Worm (Caenorhabditis elegans): ENCODE data around the gene oac-7.

oac-7 gene

ce11 chrV:16350775-16351378 lies 41.3 kb downstream of the oac-7 start:
- TF ChIP-seq nhr-77 (tag; optimal IDR thresholded peaks at IDR 0.05) (no peak), sma-9 (GFP tag; optimal IDR thresholded peaks at IDR 0.05) (peak; percentile 60), sma-9 (tag; optimal IDR thresholded peaks at IDR 0.05) (no peak), snpc-4 (tag; optimal IDR thresholded peaks at IDR 0.05) (peak; percentile 11), ZK546.5 (tag; optimal IDR thresholded peaks at IDR 0.05) (no peak), C34F6.9 (tag; optimal IDR thresholded peaks at IDR 0.05) (peak; percentile 63), egl-27 (tag; optimal IDR thresholded peaks at IDR 0.05) (no peak), lsy-2 (tag; optimal IDR thresholded peaks at IDR 0.05) (peak in 1 of 2 experiments; percentile 50), ceh-16 (tag; optimal IDR thresholded peaks at IDR 0.05) (no peak), nhr-129 (tag; optimal IDR thresholded peaks at IDR 0.05) (peak; percentile 72), mab-5 (tag; optimal IDR thresholded peaks at IDR 0.05) (no peak), R02D3.7 (tag; optimal IDR thresholded peaks at IDR 0.05) (no peak), peb-1 (tag; optimal IDR thresholded peaks at IDR 0.05) (no peak), gmeb-1 (tag; optimal IDR thresholded peaks at IDR 0.05) (peak; percentile 41), unc-55 (GFP tag; optimal IDR thresholded peaks at IDR 0.05) (peak; percentile 78), crh-2 (tag; optimal IDR thresholded peaks at IDR 0.05) (peak; percentile 29), mbf-1 (tag; optimal IDR thresholded peaks at IDR 0.05) (no peak), elt-1 (tag; optimal IDR thresholded peaks at IDR 0.05) (no peak), nhr-10 (tag; optimal IDR thresholded peaks at IDR 0.05) (no peak), mdl-1 (tag; optimal IDR thresholded peaks at IDR 0.05) (peak in 1 of 2 experiments; percentile 43), lin-13 (GFP tag; optimal IDR thresholded peaks at IDR 0.05) (peak; percentile 20), elt-3 (tag; optimal IDR thresholded peaks at IDR 0.05) (no peak), F13H6.1 (tag; optimal IDR thresholded peaks at IDR 0.05) (peak; percentile 71), Y55F3AM.14 (GFP tag; optimal IDR thresholded peaks at IDR 0.05) (peak; percentile 19), fos-1 (tag; optimal IDR thresholded peaks at IDR 0.05) (peak; percentile 52), nhr-237 (tag; optimal IDR thresholded peaks at IDR 0.05) (no peak), unc-62 (GFP tag; optimal IDR thresholded peaks at IDR 0.05) (no peak), zag-1 (tag; optimal IDR thresholded peaks at IDR 0.05) (no peak), lin-11 (tag; optimal IDR thresholded peaks at IDR 0.05) (peak; percentile 29)

ce11 chrV:16351757-16352156 lies 42.2 kb downstream of the oac-7 start:
- TF ChIP-seq snpc-4 (tag; optimal IDR thresholded peaks at IDR 0.05) (peak; percentile 88), nhr-10 (tag; optimal IDR thresholded peaks at IDR 0.05) (no peak), nhr-21 (tag; optimal IDR thresholded peaks at IDR 0.05) (no peak), alr-1 (tag; optimal IDR thresholded peaks at IDR 0.05) (no peak), ama-1 (optimal IDR thresholded peaks at IDR 0.05) (no peak), lin-13 (GFP tag; optimal IDR thresholded peaks at IDR 0.05) (no peak), nhr-237 (tag; optimal IDR thresholded peaks at IDR 0.05) (no peak)

ce11 chrV:16352282-16352681 lies 42.7 kb downstream of the oac-7 start:
- TF ChIP-seq nhr-237 (tag; optimal IDR thresholded peaks at IDR 0.05) (no peak), nhr-129 (tag; optimal IDR thresholded peaks at IDR 0.05) (peak; percentile 68), unc-55 (GFP tag; optimal IDR thresholded peaks at IDR 0.05) (peak; percentile 45), snpc-4 (tag; optimal IDR thresholded peaks at IDR 0.05) (peak; percentile 57), mdl-1 (tag; optimal IDR thresholded peaks at IDR 0.05) (peak in 1 of 2 experiments; percentile 64), lsy-2 (tag; optimal IDR thresholded peaks at IDR 0.05) (peak in 1 of 2 experiments; percentile 55), F13H6.1 (tag; optimal IDR thresholded peaks at IDR 0.05) (peak; percentile 56), lin-13 (GFP tag; optimal IDR thresholded peaks at IDR 0.05) (no peak), skn-1 (tag; optimal IDR thresholded peaks at IDR 0.05) (peak; percentile 34), unc-39 (tag; optimal IDR thresholded peaks at IDR 0.05) (no peak), peb-1 (tag; optimal IDR thresholded peaks at IDR 0.05) (no peak), gmeb-1 (tag; optimal IDR thresholded peaks at IDR 0.05) (peak; percentile 2), sma-9 (GFP tag; optimal IDR thresholded peaks at IDR 0.05) (peak; percentile 70), sma-9 (tag; optimal IDR thresholded peaks at IDR 0.05) (no peak), lin-11 (tag; optimal IDR thresholded peaks at IDR 0.05) (no peak), C34F6.9 (tag; optimal IDR thresholded peaks at IDR 0.05) (peak; percentile 59)

- no peak for TF ChIP-seq nhr-77 (tag; optimal IDR thresholded peaks at IDR 0.05)
- TF ChIP-seq ztf-11 (tag; optimal IDR thresholded peaks at IDR 0.05), result no peak
- TF ChIP-seq blmp-1 (tag; optimal IDR thresholded peaks at IDR 0.05; ENCODE audit: insufficient read depth), result no peak
- TF ChIP-seq nhr-129 (tag; optimal IDR thresholded peaks at IDR 0.05), result peak; percentile 3
These were observed 45.1 kb downstream of the oac-7 start for ce11 chrV:16354675-16355074.

Measured in whole organism, L2 larva.